Worm (Caenorhabditis elegans) whole organism, young adult: ENCODE data around the gene C18A3.3.

Experiments used
- ceh-100 ChIP-seq: fragments of 200-800 bp; sonication (Bioruptor generic); IDR thresholded peaks from 2 replicates; pipeline ENCODE4 v1.3.6; 2022; ENCODE audit warnings: missing genetic modification reagents, missing genetic modification characterization, missing compliant biosample characterization
- pha-4 ChIP-seq: fragments of 150-350 bp; sonication (generic microtip); optimal IDR thresholded peaks from 2 replicates; lab custom pipeline; 2014; ENCODE audit warnings: missing biosample characterization, missing genetic modification reagents, missing genetic modification characterization

DNA sequence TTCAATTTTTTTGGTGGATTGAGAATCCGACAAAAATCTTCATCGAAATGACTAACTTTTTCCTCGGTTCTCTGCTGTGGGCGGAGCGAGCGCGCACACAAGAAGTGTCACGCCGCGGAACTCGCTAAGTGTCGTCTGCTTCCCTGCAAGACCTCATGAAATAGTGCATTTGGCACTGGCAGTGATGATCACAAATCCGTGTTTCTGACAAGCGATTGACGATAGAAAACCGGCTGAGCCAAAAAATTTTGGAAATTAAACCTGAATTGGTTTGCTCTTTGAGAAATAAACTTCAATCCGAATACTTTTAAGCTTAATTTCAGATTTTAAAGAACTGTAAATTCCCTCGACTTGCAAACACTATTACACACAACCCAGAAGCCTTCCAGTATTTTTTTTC is 14.6 kb upstream of the C18A3.3 start:
- TF ChIP-seq pha-4 = no peak
- TF ChIP-seq ceh-100 = no peak
